Fruit fly (Drosophila melanogaster) whole organism, pupa: ENCODE data around the gene lmgA.

ENCODE experiments used
- CG4496 ChIP-seq: fragments of 200-800 bp; sonication (Bioruptor generic); IDR thresholded peaks from 3 replicates; pipeline ENCODE4 v1.3.6; 2022; ENCODE audit warnings: missing biosample characterization, missing genetic modification characterization
- EcR ChIP-seq: fragments of 200-800 bp; sonication (Bioruptor generic); optimal IDR thresholded peaks from 3 replicates; lab custom pipeline; 2019; ENCODE audit warnings: missing biosample characterization, missing genetic modification characterization, mild to moderate bottlenecking, moderate library complexity, missing genetic modification reagents
- Snoo ChIP-seq: fragments of 200-800 bp; sonication (Bioruptor generic); optimal IDR thresholded peaks from 3 replicates; lab custom pipeline; 2017; ENCODE audit warnings: missing biosample characterization, mild to moderate bottlenecking, missing genetic modification characterization, inconsistent platforms

dm6 chr2L:8506729-8507128 is 21.7 kb downstream of the lmgA start, which contains the start of gene Dh31:
- TF ChIP-seq CG4496 (GFP tag; lab: Robert Waterston, UW) (no peak), EcR (no peak), Snoo (tag; lab: Kevin White, UChicago) (no peak)
